Worm (Caenorhabditis elegans): ENCODE data around the gene col-10.

Gene col-10

ce11 chrV:9175218-9175837 lies 10.2 kb upstream of the col-10 start, which contains the start of gene spas-1 (continued):
- TF ChIP-seq pax-1 (tag; optimal IDR thresholded peaks at IDR 0.05) (no peak), hlh-30 (tag; optimal IDR thresholded peaks at IDR 0.05; ENCODE audit: insufficient read depth) (no peak), pag-3 (tag; optimal IDR thresholded peaks at IDR 0.05; ENCODE audit: borderline replicate concordance) (no peak), hlh-8 (tag; optimal IDR thresholded peaks at IDR 0.05) (no peak), F13H6.1 (tag; optimal IDR thresholded peaks at IDR 0.05) (peak; percentile 22), hlh-6 (tag; optimal IDR thresholded peaks at IDR 0.05) (no peak), dve-1 (tag; optimal IDR thresholded peaks at IDR 0.05) (peak; percentile 51), C38D4.7 (GFP tag; optimal IDR thresholded peaks at IDR 0.05) (peak; percentile 18), unc-86 (tag; optimal IDR thresholded peaks at IDR 0.05) (no peak), ahr-1 (tag; optimal IDR thresholded peaks at IDR 0.05) (no peak), hlh-13 (GFP tag; optimal IDR thresholded peaks at IDR 0.05) (no peak), sox-4 (tag; optimal IDR thresholded peaks at IDR 0.05) (peak; percentile 40), nfya-1 (tag; optimal IDR thresholded peaks at IDR 0.05) (peak; percentile 76), pros-1 (tag; optimal IDR thresholded peaks at IDR 0.05) (no peak), syd-9 (tag; optimal IDR thresholded peaks at IDR 0.05) (peak; percentile 52), sdc-2 (tag; optimal IDR thresholded peaks at IDR 0.05) (peak; percentile 41)

- TF ChIP-seq zip-5 (tag; optimal IDR thresholded peaks at IDR 0.05), result no peak
- no peak for TF ChIP-seq ceh-2 (tag; optimal IDR thresholded peaks at IDR 0.05)
- TF ChIP-seq ceh-48 (tag; optimal IDR thresholded peaks at IDR 0.05), result no peak
- TF ChIP-seq pros-1 (tag; optimal IDR thresholded peaks at IDR 0.05), result no peak
- no peak for TF ChIP-seq ceh-9 (tag; optimal IDR thresholded peaks at IDR 0.05)
- TF ChIP-seq ceh-30 (tag; optimal IDR thresholded peaks at IDR 0.05), result no peak
- TF ChIP-seq sdc-2 (tag; optimal IDR thresholded peaks at IDR 0.05), result no peak
- no peak for TF ChIP-seq nhr-232 (tag; optimal IDR thresholded peaks at IDR 0.05)
- no peak for TF ChIP-seq unc-3 (GFP tag; conservative IDR thresholded peaks at IDR 0.05)
- no peak for TF ChIP-seq unc-3 (tag; optimal IDR thresholded peaks at IDR 0.05)
- TF ChIP-seq T23F11.4 (GFP tag; optimal IDR thresholded peaks at IDR 0.05), result no peak
- no peak for TF ChIP-seq hlh-13 (GFP tag; optimal IDR thresholded peaks at IDR 0.05)
- TF ChIP-seq ceh-19 (GFP tag; optimal IDR thresholded peaks at IDR 0.05), result no peak
- TF ChIP-seq unc-42 (tag; optimal IDR thresholded peaks at IDR 0.05), result no peak
- TF ChIP-seq mec-3 (tag; optimal IDR thresholded peaks at IDR 0.05; ENCODE audit: borderline replicate concordance), result no peak
- no peak for TF ChIP-seq pag-3 (tag; optimal IDR thresholded peaks at IDR 0.05; ENCODE audit: borderline replicate concordance)
- no peak for TF ChIP-seq fkh-6 (tag; optimal IDR thresholded peaks at IDR 0.05)
- TF ChIP-seq hlh-6 (tag; optimal IDR thresholded peaks at IDR 0.05), result no peak
- no peak for TF ChIP-seq unc-55 (GFP tag; optimal IDR thresholded peaks at IDR 0.05)
- TF ChIP-seq unc-86 (tag; optimal IDR thresholded peaks at IDR 0.05), result no peak
- no peak for TF ChIP-seq tbx-2 (tag; optimal IDR thresholded peaks at IDR 0.05)
Observed at ce11 chrV:9173789-9174188, 8.7 kb upstream of the col-10 start, which contains the start of gene pqn-16. TSS of gene pqn-16 (plus strand) at chrV:9174089.

DNA sequence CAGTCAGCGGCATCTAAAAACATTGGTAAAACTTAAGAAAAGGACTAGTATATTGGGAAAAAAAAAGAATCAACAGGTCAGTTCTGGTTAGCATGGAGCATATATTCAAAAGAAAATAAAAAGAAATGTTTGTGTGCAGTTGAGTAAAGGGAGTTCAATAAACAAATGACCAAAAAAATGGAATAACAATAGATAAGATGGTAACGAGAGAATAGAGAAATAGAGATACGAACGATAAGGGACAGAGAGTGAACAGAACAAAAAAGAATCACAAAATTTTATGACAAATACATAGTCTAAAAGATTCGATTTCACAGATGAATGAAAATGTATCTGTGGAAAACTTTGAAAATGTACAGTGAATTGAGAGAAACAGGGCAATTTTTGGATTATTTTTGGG lies 7.9 kb upstream of the col-10 start, which contains the start of gene gad-3:
Gene gad-3 (minus strand): TSS at position 17 of the 400 bp plus-strand sequence.
- TF ChIP-seq pax-1 (tag; optimal IDR thresholded peaks at IDR 0.05) (no peak), rnt-1 (tag; optimal IDR thresholded peaks at IDR 0.05) (no peak), hlh-30 (tag; optimal IDR thresholded peaks at IDR 0.05; ENCODE audit: insufficient read depth) (no peak)

DNA sequence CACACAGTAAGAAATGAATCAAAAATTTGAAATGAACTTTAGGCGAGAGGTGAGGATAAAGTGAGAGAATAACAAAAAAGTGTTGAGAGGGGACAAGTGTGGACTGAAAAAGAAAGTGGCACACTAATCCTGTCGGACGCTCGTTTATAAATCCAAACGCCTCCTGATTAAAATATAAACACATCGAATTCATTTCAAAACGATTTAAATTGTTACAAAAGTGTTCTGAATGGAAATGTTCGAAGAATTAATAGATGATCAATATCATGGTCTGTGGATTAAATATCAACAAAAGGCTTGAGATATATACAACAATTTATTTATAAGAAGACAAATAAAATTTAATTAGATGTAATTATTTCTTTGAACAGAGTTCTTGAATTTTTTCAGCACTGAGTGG lies 3.0 kb upstream of the col-10 start, which contains the start of gene B0222.11:
Gene B0222.11 (minus strand): TSS at position 101 of the 400 bp plus-strand sequence.
- TF ChIP-seq ceh-19 (GFP tag; optimal IDR thresholded peaks at IDR 0.05), result no peak

- TF ChIP-seq hlh-13 (GFP tag; optimal IDR thresholded peaks at IDR 0.05) (no peak), hlh-8 (tag; optimal IDR thresholded peaks at IDR 0.05) (no peak), sdc-2 (tag; optimal IDR thresholded peaks at IDR 0.05) (no peak), che-1 (tag; optimal IDR thresholded peaks at IDR 0.05) (no peak), ahr-1 (tag; optimal IDR thresholded peaks at IDR 0.05) (no peak), ama-1 (optimal IDR thresholded peaks at IDR 0.05) (no peak)
Observed at ce11 chrV:9166306-9166705, 1.2 kb upstream of the col-10 start.

Data from whole organism, late embryonic.